Worm (Caenorhabditis elegans): ENCODE measurements around the gene F47B7.4.

DNA sequence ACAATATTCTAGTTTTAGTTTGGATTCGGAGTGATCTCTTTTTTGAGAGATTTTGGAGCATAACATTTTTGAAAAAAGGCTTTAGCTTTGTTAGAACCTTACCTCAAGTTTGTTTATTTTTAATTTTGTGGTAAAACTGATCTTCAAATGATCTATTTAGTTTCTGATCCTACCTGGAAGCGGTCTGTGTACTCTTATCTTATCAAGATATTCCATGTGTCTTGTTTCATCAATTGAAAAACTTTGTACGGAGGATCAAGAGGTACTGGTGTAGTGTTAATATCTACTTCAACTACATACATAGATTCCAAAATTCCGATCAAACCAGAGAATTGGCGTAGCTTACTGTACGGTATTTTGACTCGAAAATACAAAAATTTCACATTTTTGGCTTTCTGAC lies 10.7 kb downstream of the F47B7.4 start:
- TF ChIP-seq tra-4 (tag; optimal IDR thresholded peaks at IDR 0.05) = no peak
- TF ChIP-seq ama-1 (optimal IDR thresholded peaks at IDR 0.05) = no peak
- no peak for TF ChIP-seq ets-7 (tag; optimal IDR thresholded peaks at IDR 0.05)
- TF ChIP-seq hmbx-1 (tag; optimal IDR thresholded peaks at IDR 0.05) = no peak
- TF ChIP-seq tbx-37 (GFP tag; conservative IDR thresholded peaks at IDR 0.05) = no peak

All from whole organism, early embryonic.